Worm (Caenorhabditis elegans) whole organism, L4/young adult: ENCODE data around the gene pig-1.

ENCODE experiments used
- W03F9.2 ChIP-seq: fragments of 150-350 bp; optimal IDR thresholded peaks from 2 replicates; lab custom pipeline; 2014; ENCODE audit warnings: missing biosample characterization, missing genetic modification characterization
- dao-5 ChIP-seq: sonication (generic microtip); optimal IDR thresholded peaks from 2 replicates; lab custom pipeline; 2016; ENCODE audit warnings: missing genotype, missing genetic modification characterization, moderate library complexity, missing compliant biosample characterization
- him-1 ChIP-seq: sonication (generic microtip); optimal IDR thresholded peaks from 2 replicates; lab custom pipeline; 2016; ENCODE audit warnings: missing genotype, missing genetic modification reagents, missing genetic modification characterization, missing compliant biosample characterization

Gene pig-1

DNA sequence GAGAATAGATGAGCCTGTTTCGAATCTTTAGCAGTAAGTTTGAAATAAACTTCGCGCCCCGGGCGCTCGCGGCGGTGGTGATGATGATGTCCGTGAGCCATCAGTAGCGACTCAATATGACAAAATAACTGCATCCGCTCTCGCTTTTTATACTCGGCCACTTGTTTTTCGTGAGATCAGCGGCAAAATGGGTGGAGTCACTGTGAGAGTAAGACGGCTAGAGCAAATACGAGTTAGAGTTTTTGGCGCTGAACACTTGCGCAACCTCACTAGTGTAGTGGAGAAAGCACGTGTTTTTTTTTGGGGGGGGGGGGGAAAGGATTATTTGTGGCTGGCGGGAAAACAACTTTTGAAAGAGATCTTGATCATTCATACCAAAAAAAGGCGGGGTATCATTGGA, 12.9 kb downstream of the pig-1 start, which contains the start of gene W03G1.5:
TSS of gene W03G1.5 (minus strand) at position 101 of the 400 bp plus-strand sequence.
- no peak for TF ChIP-seq dao-5 (tag; lab: Kevin White, UChicago)

DNA sequence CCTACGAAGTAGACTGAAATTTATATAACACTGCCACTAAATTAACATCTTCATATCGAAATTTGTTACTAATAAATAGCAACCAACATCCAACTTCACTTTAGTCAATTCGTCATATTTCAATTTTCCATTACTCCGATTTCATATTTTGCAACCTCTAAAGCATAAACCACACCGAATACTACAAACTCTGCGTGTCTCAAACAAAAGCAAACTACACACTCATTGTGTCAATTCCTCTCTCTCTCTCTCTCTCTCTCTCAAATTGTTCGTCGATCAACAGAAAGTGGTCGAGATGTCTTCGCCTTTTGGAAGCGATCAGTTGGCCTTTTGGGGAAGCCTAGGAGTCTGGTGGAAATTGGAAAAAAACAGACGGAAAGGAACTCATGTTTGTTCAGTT, 14.8 kb downstream of the pig-1 start:
- no peak for TF ChIP-seq W03F9.2 (tag; lab: Kevin White, UChicago)
- TF ChIP-seq dao-5 (tag; lab: Kevin White, UChicago): no peak
- no peak for TF ChIP-seq him-1 (tag; lab: Kevin White, UChicago)

DNA sequence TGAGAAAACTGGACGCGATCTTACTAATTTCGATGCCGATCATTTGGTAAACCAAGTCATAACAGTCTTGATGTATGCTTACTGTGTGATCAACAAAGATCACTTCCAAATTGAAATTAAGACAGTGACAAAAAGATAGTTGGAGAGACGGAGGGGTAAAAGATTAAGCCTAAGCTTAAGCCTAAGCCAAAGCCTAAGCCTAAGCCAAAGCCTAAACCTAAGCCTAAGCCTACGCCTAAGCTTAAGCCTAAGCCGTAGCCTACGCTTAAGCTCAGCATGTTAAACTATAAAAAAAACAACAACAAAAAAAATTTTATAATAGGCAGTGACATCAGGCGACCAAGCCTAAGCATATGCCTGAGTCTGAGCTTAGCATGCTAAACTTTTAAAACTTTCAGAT, 22.1 kb downstream of the pig-1 start:
- TF ChIP-seq W03F9.2 (tag; lab: Kevin White, UChicago) (no peak), dao-5 (tag; lab: Kevin White, UChicago) (no peak), him-1 (tag; lab: Kevin White, UChicago) (no peak)

DNA sequence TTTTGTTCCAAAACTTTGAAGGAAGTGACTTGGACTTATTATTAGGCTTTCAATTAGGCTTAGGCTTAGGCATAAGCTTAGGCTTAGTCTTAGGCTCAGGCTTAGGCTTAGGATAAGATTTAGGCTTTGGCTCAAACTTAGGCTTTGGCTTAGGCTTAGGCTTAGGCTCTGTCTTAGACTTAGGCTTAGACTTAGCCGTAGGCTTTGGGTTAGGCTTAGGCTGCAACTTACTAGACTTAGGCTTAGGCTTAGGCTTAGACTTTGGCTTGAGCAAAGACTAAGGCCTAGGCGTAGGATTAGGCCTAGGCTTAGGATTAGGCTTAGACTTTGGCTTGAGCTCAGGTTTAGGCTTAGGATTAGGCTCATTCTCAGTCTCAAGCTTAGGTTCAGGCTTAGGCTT, 34.5 kb downstream of the pig-1 start:
- no peak for TF ChIP-seq dao-5 (tag; lab: Kevin White, UChicago)
- TF ChIP-seq him-1 (tag; lab: Kevin White, UChicago): no peak
- TF ChIP-seq W03F9.2 (tag; lab: Kevin White, UChicago): no peak

DNA sequence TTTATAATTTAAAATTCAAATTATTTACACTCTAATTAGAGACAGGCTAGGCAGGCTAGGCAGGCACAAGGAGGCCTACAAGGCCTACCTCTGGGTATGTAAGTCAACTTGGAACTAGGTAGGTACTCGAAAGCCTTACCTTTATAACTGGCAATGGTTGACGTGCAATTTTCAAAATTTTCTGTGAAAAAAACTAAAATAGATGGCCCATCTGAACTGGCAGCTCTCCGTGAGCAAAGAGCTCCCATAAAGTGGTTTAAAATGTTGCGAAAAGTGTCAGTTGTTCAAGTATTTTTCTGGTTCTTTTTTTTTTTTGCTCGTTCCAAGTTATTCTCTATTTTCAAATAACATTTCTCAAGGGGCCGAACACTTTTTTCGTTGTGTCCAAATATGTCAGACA, 35.3 kb downstream of the pig-1 start:
- no peak for TF ChIP-seq him-1 (tag; lab: Kevin White, UChicago)
- TF ChIP-seq W03F9.2 (tag; lab: Kevin White, UChicago): no peak
- TF ChIP-seq dao-5 (tag; lab: Kevin White, UChicago): no peak

DNA sequence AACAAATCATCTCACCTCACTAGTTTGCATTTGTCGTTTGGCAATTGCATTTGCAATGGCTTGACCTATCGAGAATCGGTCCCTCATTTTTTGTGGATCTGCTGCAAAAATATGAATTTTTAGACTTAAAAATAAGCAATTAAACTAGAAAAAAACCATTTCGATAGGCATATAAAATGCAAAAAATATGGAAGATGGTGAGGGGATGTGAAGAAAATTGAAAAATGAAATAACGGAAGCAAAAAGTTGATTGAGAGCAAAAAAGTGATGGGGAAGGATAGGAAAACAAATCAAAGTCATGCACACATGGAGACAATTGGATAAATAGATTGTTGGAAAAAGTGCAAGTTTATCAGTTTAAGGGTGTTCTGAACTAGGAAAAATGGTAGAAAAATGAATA, 38.2 kb downstream of the pig-1 start, which contains the start of gene npr-37:
TSS of gene npr-37 (minus strand) at position 101 of the 400 bp plus-strand sequence.
- no peak for TF ChIP-seq W03F9.2 (tag; lab: Kevin White, UChicago)
- no peak for TF ChIP-seq him-1 (tag; lab: Kevin White, UChicago)
- no peak for TF ChIP-seq dao-5 (tag; lab: Kevin White, UChicago)

DNA sequence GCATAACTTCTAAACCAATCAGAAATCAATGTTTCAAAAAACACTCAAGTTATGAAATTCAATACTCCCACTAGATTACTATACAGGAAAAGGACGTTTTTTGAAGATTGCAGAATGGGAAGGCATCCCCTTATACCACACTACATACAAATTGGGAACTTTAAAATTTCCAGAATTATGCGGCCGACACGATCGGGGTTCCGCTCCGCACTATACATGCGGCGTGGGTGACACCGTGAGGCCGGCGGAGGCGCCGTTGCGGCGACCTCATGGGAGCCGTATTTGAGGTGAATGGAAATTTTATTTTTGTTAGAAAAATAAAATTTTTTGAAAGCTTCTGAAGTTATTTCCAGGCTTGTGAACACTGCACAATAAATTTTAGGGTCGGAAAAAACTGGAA, 51.0 kb downstream of the pig-1 start:
- TF ChIP-seq dao-5 (tag; lab: Kevin White, UChicago) (no peak), W03F9.2 (tag; lab: Kevin White, UChicago) (no peak), him-1 (tag; lab: Kevin White, UChicago) (no peak)

DNA sequence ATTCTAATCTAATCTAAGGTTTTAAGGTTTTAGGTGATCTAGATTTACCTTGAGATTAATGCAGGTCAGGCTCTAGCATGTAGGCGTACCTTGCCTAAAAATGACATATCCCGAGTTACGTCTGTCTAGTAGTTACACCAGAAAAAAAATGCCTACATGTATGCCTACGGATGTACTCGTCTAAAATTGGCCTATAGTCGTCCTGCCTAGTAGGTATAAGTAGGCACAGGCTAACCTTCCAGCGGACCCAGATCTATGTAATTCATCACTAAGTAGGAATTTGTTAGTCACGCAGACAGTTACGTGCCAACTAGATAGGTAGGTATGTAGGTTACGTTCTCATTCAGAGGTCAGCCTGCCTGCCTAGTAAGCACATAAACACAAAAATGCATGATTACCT, 52.0 kb downstream of the pig-1 start:
- TF ChIP-seq him-1 (tag; lab: Kevin White, UChicago): no peak
- TF ChIP-seq W03F9.2 (tag; lab: Kevin White, UChicago): no peak
- no peak for TF ChIP-seq dao-5 (tag; lab: Kevin White, UChicago)

DNA sequence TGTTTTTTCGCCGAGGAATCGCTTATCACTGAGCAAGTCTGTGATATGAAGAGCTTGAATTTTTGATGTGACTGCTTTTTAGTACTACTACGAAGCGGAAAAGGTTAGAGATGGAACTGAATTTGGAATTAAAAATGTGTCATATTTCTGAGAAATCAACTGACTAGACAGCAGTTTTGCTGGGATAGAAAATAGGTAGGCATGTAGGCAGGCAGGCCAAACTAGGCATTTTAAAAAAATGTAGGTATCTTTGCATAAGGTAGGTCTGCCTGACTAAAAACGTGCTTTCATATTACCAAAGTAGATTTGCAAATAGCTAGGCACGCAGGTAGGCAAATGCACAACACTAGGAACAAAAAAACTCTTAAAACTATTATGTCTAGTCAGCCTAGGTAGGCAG, 52.7 kb downstream of the pig-1 start:
- no peak for TF ChIP-seq dao-5 (tag; lab: Kevin White, UChicago)
- TF ChIP-seq W03F9.2 (tag; lab: Kevin White, UChicago): no peak

DNA sequence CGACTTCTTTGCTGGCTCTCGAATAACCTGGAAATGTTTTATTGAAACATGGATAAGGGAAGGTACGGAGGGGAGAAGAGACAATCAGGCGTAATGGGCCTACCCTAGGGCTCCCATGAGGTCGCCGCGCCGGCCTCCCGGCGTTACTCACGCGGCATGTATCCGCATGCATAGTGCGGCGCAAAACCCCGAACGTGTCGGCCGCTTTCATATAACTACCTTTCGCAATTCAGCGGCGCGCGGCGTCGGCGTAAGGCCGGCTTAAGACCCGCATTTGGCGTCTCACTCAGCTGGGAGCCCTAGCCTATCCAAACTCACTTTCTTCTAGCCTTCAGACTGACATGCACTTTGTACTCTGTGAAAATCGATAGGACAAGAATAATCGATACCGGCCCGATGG, 57.2 kb downstream of the pig-1 start:
- TF ChIP-seq W03F9.2 (tag; lab: Kevin White, UChicago) (no peak), him-1 (tag; lab: Kevin White, UChicago) (no peak), dao-5 (tag; lab: Kevin White, UChicago) (no peak)

DNA sequence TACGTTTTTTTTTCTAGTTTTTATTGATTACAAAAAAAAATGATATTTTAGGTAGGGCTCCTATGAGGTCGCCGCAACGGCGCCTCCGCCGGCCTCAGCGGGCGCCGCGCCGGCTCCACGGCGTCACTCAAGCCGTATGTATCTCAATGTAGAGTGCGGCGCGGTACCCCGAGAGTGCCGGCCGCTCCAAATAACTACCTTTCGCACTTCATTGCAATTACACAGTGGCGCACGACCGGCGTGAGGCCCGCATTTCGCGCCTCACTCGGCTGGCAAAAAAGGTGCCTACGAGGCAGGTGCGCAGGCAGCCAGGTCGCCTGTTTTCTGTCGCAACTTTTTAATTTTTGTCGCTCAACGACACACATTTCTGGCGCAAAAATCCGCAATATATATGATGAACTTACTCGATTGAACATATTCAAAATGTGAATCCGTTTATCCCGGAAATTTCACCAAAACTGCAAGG, 58.6 kb downstream of the pig-1 start, which contains the start of gene M04G7.2:
TSS of gene M04G7.2 (minus strand) at position 416 of the 466 bp plus-strand sequence.
- TF ChIP-seq dao-5 (tag; lab: Kevin White, UChicago) (no peak), W03F9.2 (tag; lab: Kevin White, UChicago) (no peak), him-1 (tag; lab: Kevin White, UChicago) (no peak)
